Worm (Caenorhabditis elegans) whole organism, young adult: ENCODE data around the gene F12A10.9.

Source experiments
- C06A6.2 ChIP-seq: fragments of 200-800 bp; sonication (Bioruptor generic); conservative IDR thresholded peaks from 2 replicates; pipeline ENCODE4 v1.3.6; 2022; ENCODE audit warnings: missing genetic modification characterization, missing compliant biosample characterization
- C17E4.6 ChIP-seq: fragments of 200-800 bp; sonication (Bioruptor generic); IDR thresholded peaks from 2 replicates; pipeline ENCODE4 v1.3.6; 2022; ENCODE audit warnings: missing genetic modification reagents, missing genetic modification characterization, missing compliant biosample characterization
- D2030.7 ChIP-seq: fragments of 200-800 bp; sonication (Bioruptor generic); IDR thresholded peaks from 2 replicates; pipeline ENCODE4 v1.3.6; 2022; ENCODE audit warnings: missing genetic modification reagents, missing genetic modification characterization, missing compliant biosample characterization
- F23B12.7 ChIP-seq: sonication (generic microtip); optimal IDR thresholded peaks from 2 replicates; lab custom pipeline; 2017; ENCODE audit warnings: missing genetic modification characterization, mild to moderate bottlenecking, missing compliant biosample characterization, antibody characterized with exemption, moderate library complexity; ENCODE audit not compliant: insufficient read depth
- F33H1.4 ChIP-seq: fragments of 200-800 bp; sonication (Bioruptor generic); IDR thresholded peaks from 2 replicates; pipeline ENCODE4 v1.3.6; 2022; ENCODE audit warnings: missing genetic modification reagents, missing genetic modification characterization, missing compliant biosample characterization
- F37B4.10 ChIP-seq: fragments of 200-800 bp; sonication (Bioruptor generic); IDR thresholded peaks from 2 replicates; pipeline ENCODE4 v1.3.6; 2022; ENCODE audit warnings: missing genetic modification characterization, missing compliant biosample characterization
- Y53F4B.3 ChIP-seq: fragments of 200-800 bp; sonication (Bioruptor generic); IDR thresholded peaks from 2 replicates; pipeline ENCODE4 v1.3.6; 2022; ENCODE audit warnings: missing genetic modification reagents, missing genetic modification characterization, missing compliant biosample characterization
- Y56A3A.18 ChIP-seq: fragments of 200-800 bp; sonication (Bioruptor generic); IDR thresholded peaks from 2 replicates; pipeline ENCODE4 v1.3.6; 2022; ENCODE audit warnings: missing genetic modification reagents, missing genetic modification characterization, missing compliant biosample characterization
- ZK185.1 ChIP-seq: sonication (generic microtip); optimal IDR thresholded peaks from 2 replicates; lab custom pipeline; 2016; ENCODE audit warnings: mild to moderate bottlenecking, missing genetic modification characterization, missing compliant biosample characterization; ENCODE audit not compliant: poor library complexity, severe bottlenecking
- ama-1 ChIP-seq, 3 experiments: fragments of 150-350 bp in 1 of 3; sonication (generic microtip) in 2 of 3; optimal IDR thresholded peaks; 2 replicates each; lab custom pipeline; 2014 to 2018; ENCODE audit warnings: missing biosample characterization in 2 of 3, missing genetic modification characterization in 2 of 3, missing genetic modification reagents in 2 of 3
- attf-6 ChIP-seq: fragments of 200-800 bp; sonication (Bioruptor generic); IDR thresholded peaks from 2 replicates; pipeline ENCODE4 v1.3.6; 2022; ENCODE audit warnings: missing genetic modification reagents, missing genetic modification characterization, missing compliant biosample characterization
- ceh-100 ChIP-seq: fragments of 200-800 bp; sonication (Bioruptor generic); IDR thresholded peaks from 2 replicates; pipeline ENCODE4 v1.3.6; 2022; ENCODE audit warnings: missing genetic modification reagents, missing genetic modification characterization, missing compliant biosample characterization
- dpff-1 ChIP-seq: sonication (generic microtip); optimal IDR thresholded peaks from 2 replicates; lab custom pipeline; 2017; ENCODE audit warnings: mild to moderate bottlenecking, missing genetic modification characterization, missing compliant biosample characterization
- dpl-1 ChIP-seq: fragments of 150-350 bp; optimal IDR thresholded peaks from 2 replicates; lab custom pipeline; 2014; ENCODE audit warnings: missing biosample characterization, missing genetic modification reagents, missing genetic modification characterization
- efl-1 ChIP-seq: fragments of 150-350 bp; optimal IDR thresholded peaks from 2 replicates; lab custom pipeline; 2014; ENCODE audit warnings: missing biosample characterization, missing genetic modification reagents, missing genetic modification characterization
- egl-18 ChIP-seq: fragments of 200-800 bp; sonication (Bioruptor generic); IDR thresholded peaks from 2 replicates; pipeline ENCODE4 v1.3.6; 2022; ENCODE audit warnings: missing genetic modification reagents, missing genetic modification characterization, missing compliant biosample characterization
- ets-4 ChIP-seq: fragments of 200-800 bp; sonication (Bioruptor generic); optimal IDR thresholded peaks from 2 replicates; lab custom pipeline; 2018; ENCODE audit warnings: mild to moderate bottlenecking, missing genetic modification characterization, missing compliant biosample characterization
- him-1 ChIP-seq: sonication (generic microtip); optimal IDR thresholded peaks from 2 replicates; lab custom pipeline; 2016; ENCODE audit warnings: missing genotype, missing genetic modification reagents, missing genetic modification characterization, missing compliant biosample characterization
- hlh-12 ChIP-seq: sonication (generic microtip); optimal IDR thresholded peaks from 2 replicates; lab custom pipeline; 2016; ENCODE audit warnings: missing genetic modification characterization, missing compliant biosample characterization
- hmg-20 ChIP-seq: fragments of 200-800 bp; sonication (Bioruptor generic); IDR thresholded peaks from 2 replicates; pipeline ENCODE4 v1.3.6; 2022; ENCODE audit warnings: missing genetic modification reagents, missing genetic modification characterization, missing compliant biosample characterization
- hrde-1 ChIP-seq: sonication (generic microtip); optimal IDR thresholded peaks from 2 replicates; lab custom pipeline; 2016; ENCODE audit warnings: missing genetic modification characterization, mild to moderate bottlenecking, missing compliant biosample characterization, moderate library complexity, missing genotype, missing genetic modification reagents, borderline replicate concordance
- let-526 ChIP-seq: fragments of 200-800 bp; sonication (Bioruptor generic); IDR thresholded peaks from 2 replicates; pipeline ENCODE4 v1.3.6; 2022; ENCODE audit warnings: missing genetic modification reagents, missing genetic modification characterization, missing compliant biosample characterization
- lin-35 ChIP-seq, 3 experiments: fragments of 150-350 bp in 2 of 3; sonication (generic microtip) in 1 of 3; optimal IDR thresholded peaks; 2 replicates each; lab custom pipeline; 2014 to 2018; ENCODE audit warnings: missing biosample characterization in 3 of 3, missing genetic modification characterization in 3 of 3, missing genetic modification reagents in 3 of 3
- lsl-1 ChIP-seq: fragments of 200-800 bp; sonication (Bioruptor generic); optimal IDR thresholded peaks from 2 replicates; lab custom pipeline; 2018; ENCODE audit warnings: mild to moderate bottlenecking, missing genetic modification characterization, moderate library complexity, missing compliant biosample characterization
- lsy-27 ChIP-seq: sonication (generic microtip); optimal IDR thresholded peaks from 2 replicates; lab custom pipeline; 2017; ENCODE audit warnings: missing genetic modification characterization, mild to moderate bottlenecking, missing compliant biosample characterization, antibody characterized with exemption, missing genotype, borderline replicate concordance; ENCODE audit not compliant: insufficient read depth
- madf-3 ChIP-seq: fragments of 200-800 bp; sonication (Bioruptor generic); IDR thresholded peaks from 2 replicates; pipeline ENCODE4 v1.3.6; 2022; ENCODE audit warnings: missing genetic modification reagents, missing genetic modification characterization, missing compliant biosample characterization
- madf-6 ChIP-seq: fragments of 200-800 bp; sonication (Bioruptor generic); IDR thresholded peaks from 2 replicates; pipeline ENCODE4 v1.3.6; 2022; ENCODE audit warnings: missing genetic modification reagents, missing genetic modification characterization, missing compliant biosample characterization
- madf-8 ChIP-seq: fragments of 200-800 bp; sonication (Bioruptor generic); conservative IDR thresholded peaks from 2 replicates; pipeline ENCODE4 v1.3.6; 2022; ENCODE audit warnings: missing genetic modification reagents, missing genetic modification characterization, missing compliant biosample characterization
- mcd-1 ChIP-seq: fragments of 200-800 bp; sonication (Bioruptor generic); IDR thresholded peaks from 2 replicates; pipeline ENCODE4 v1.3.6; 2022; ENCODE audit warnings: missing genetic modification reagents, missing genetic modification characterization, missing compliant biosample characterization
- mel-28 ChIP-seq: sonication (generic microtip); optimal IDR thresholded peaks from 2 replicates; lab custom pipeline; 2016; ENCODE audit warnings: borderline replicate concordance, mild to moderate bottlenecking, missing genetic modification characterization, missing compliant biosample characterization
- mxl-1 ChIP-seq: sonication (generic microtip); optimal IDR thresholded peaks from 2 replicates; lab custom pipeline; 2016; ENCODE audit warnings: missing genetic modification characterization, missing compliant biosample characterization
- nhr-120 ChIP-seq: fragments of 200-800 bp; sonication (Bioruptor generic); IDR thresholded peaks from 2 replicates; pipeline ENCODE4 v1.3.6; 2022; ENCODE audit warnings: missing genetic modification characterization, missing compliant biosample characterization
- nhr-179 ChIP-seq: sonication (generic microtip); optimal IDR thresholded peaks from 2 replicates; lab custom pipeline; 2016; ENCODE audit warnings: mild to moderate bottlenecking, missing genetic modification characterization, missing compliant biosample characterization
- rcor-1 ChIP-seq: fragments of 200-800 bp; sonication (Bioruptor generic); IDR thresholded peaks from 2 replicates; pipeline ENCODE4 v1.3.6; 2022; ENCODE audit warnings: missing genetic modification reagents, missing genetic modification characterization, missing compliant biosample characterization
- rec-8 ChIP-seq, 2 experiments: sonication (generic microtip); optimal IDR thresholded peaks; 2 replicates each; lab custom pipeline; 2016; ENCODE audit warnings: mild to moderate bottlenecking in 2 of 2, missing genetic modification characterization in 2 of 2, missing genetic modification reagents in 2 of 2, missing genotype in 2 of 2, missing biosample characterization in 1 of 2, missing compliant biosample characterization in 1 of 2, moderate library complexity in 1 of 2
- sea-2 ChIP-seq: fragments of 200-800 bp; sonication (Bioruptor generic); IDR thresholded peaks from 2 replicates; pipeline ENCODE4 v1.3.6; 2022; ENCODE audit warnings: missing genetic modification characterization, missing compliant biosample characterization
- snpc-1.3 ChIP-seq: sonication (generic microtip); optimal IDR thresholded peaks from 2 replicates; lab custom pipeline; 2017; ENCODE audit warnings: missing genetic modification characterization, mild to moderate bottlenecking, missing compliant biosample characterization, antibody characterized with exemption, moderate library complexity, missing genotype, missing genetic modification reagents; ENCODE audit not compliant: insufficient read depth
- snpc-3.4 ChIP-seq: sonication (generic microtip); optimal IDR thresholded peaks from 2 replicates; lab custom pipeline; 2017; ENCODE audit warnings: missing genetic modification characterization, mild to moderate bottlenecking, missing compliant biosample characterization, antibody characterized with exemption, moderate library complexity, missing genotype, missing genetic modification reagents
- snpc-4 ChIP-seq, 5 experiments: fragments of 150-350 bp in 1 of 5; sonication (generic microtip) in 4 of 5; optimal IDR thresholded peaks; 2 replicates each; lab custom pipeline; 2014 to 2018; ENCODE audit warnings: missing genetic modification characterization in 5 of 5, missing biosample characterization in 3 of 5, antibody characterized with exemption in 2 of 5, mild to moderate bottlenecking in 2 of 5, missing compliant biosample characterization in 2 of 5, missing genotype in 2 of 5, moderate library complexity in 2 of 5, missing genetic modification reagents in 1 of 5
- tlf-1 ChIP-seq: fragments of 200-800 bp; sonication (Bioruptor generic); optimal IDR thresholded peaks from 2 replicates; lab custom pipeline; 2018; ENCODE audit warnings: mild to moderate bottlenecking, missing genetic modification characterization, missing compliant biosample characterization
- xnd-1 ChIP-seq: sonication (generic microtip); optimal IDR thresholded peaks from 2 replicates; lab custom pipeline; 2016; ENCODE audit warnings: missing genotype, missing genetic modification reagents, missing genetic modification characterization, missing compliant biosample characterization
- ztf-26 ChIP-seq: sonication (generic microtip); optimal IDR thresholded peaks from 2 replicates; lab custom pipeline; 2017; ENCODE audit warnings: missing genetic modification characterization, missing compliant biosample characterization
- ztf-3 ChIP-seq: fragments of 200-800 bp; sonication (Bioruptor generic); optimal IDR thresholded peaks from 2 replicates; lab custom pipeline; 2018; ENCODE audit warnings: mild to moderate bottlenecking, missing genetic modification characterization, missing compliant biosample characterization

Gene F12A10.9

ce11 chrII:5451278-5451677 is 47.2 kb upstream of the F12A10.9 start:
- no peak for TF ChIP-seq snpc-4 (GFP tag; optimal IDR thresholded peaks at IDR 0.05; lab: Kevin White, UChicago)
- no peak for TF ChIP-seq snpc-4 (tag; optimal IDR thresholded peaks at IDR 0.05; lab: Kevin White, UChicago)
- no peak for TF ChIP-seq attf-6 (GFP tag; lab: Robert Waterston, UW)
- TF ChIP-seq lsy-27 = no peak
- TF ChIP-seq lsl-1 (GFP tag; lab: Kevin White, UChicago) = no peak
- TF ChIP-seq madf-8 (GFP tag; lab: Robert Waterston, UW) = no peak
- TF ChIP-seq hlh-12 (tag; lab: Kevin White, UChicago) = no peak
- no peak for TF ChIP-seq hrde-1 (tag; lab: Kevin White, UChicago)
- no peak for TF ChIP-seq ZK185.1
- no peak for TF ChIP-seq ama-1 (optimal IDR thresholded peaks at IDR 0.05; lab: Kevin White, UChicago)
- no peak for TF ChIP-seq ama-1 (GFP tag; optimal IDR thresholded peaks at IDR 0.05; lab: Kevin White, UChicago)
- TF ChIP-seq ceh-100 (GFP tag; lab: Robert Waterston, UW) = no peak
- no peak for TF ChIP-seq ztf-3 (GFP tag; lab: Kevin White, UChicago)
- TF ChIP-seq Y56A3A.18 (GFP tag; lab: Robert Waterston, UW) = no peak
- TF ChIP-seq C17E4.6 = no peak
- no peak for TF ChIP-seq Y53F4B.3
- no peak for TF ChIP-seq efl-1
- no peak for TF ChIP-seq F33H1.4 (GFP tag; lab: Robert Waterston, UW)
- no peak for TF ChIP-seq mel-28
- no peak for TF ChIP-seq nhr-120
- no peak for TF ChIP-seq ztf-26 (tag; lab: Kevin White, UChicago)
- no peak for TF ChIP-seq sea-2 (GFP tag; lab: Robert Waterston, UW)

ce11 chrII:5453547-5453946 is 44.9 kb upstream of the F12A10.9 start, which contains the start of gene dhs-5:
dhs-5 (plus strand) TSS chrII:5453847.
- TF ChIP-seq rec-8 (tag; optimal IDR thresholded peaks at IDR 0.05; lab: Kevin White, UChicago) = no peak
- TF ChIP-seq snpc-3.4 (tag; lab: Kevin White, UChicago) = no peak
- no peak for TF ChIP-seq hmg-20 (GFP tag; lab: Robert Waterston, UW)
- TF ChIP-seq F37B4.10 = no peak
- no peak for TF ChIP-seq madf-3
- TF ChIP-seq mcd-1 (GFP tag; lab: Robert Waterston, UW) = no peak
- TF ChIP-seq C06A6.2 (GFP tag; lab: Robert Waterston, UW) = no peak
- TF ChIP-seq hrde-1 (tag; lab: Kevin White, UChicago) = no peak
- TF ChIP-seq ZK185.1 = no peak
- TF ChIP-seq snpc-1.3 (tag; lab: Kevin White, UChicago) = no peak
- no peak for TF ChIP-seq attf-6 (GFP tag; lab: Robert Waterston, UW)
- TF ChIP-seq dpff-1 (tag; lab: Kevin White, UChicago) = no peak
- TF ChIP-seq nhr-179 (tag; lab: Kevin White, UChicago) = no peak

ce11 chrII:5455650-5456355 is 42.7 kb upstream of the F12A10.9 start, which contains the start of gene daz-1:
daz-1 (plus strand) TSS chrII:5456305.
- TF ChIP-seq snpc-1.3 (tag; lab: Kevin White, UChicago) (peak; percentile 76), efl-1 (peak; percentile 95), F23B12.7 (tag; lab: Kevin White, UChicago) (peak; percentile 3), lin-35 (GFP tag; optimal IDR thresholded peaks at IDR 0.05; lab: Kevin White, UChicago) (peak in 2 of 3 experiments; percentile 34 to 52), F33H1.4 (GFP tag; lab: Robert Waterston, UW) (peak; percentile 70), him-1 (tag; lab: Kevin White, UChicago) (peak; percentile 53), dpl-1 (peak; percentile 81), madf-8 (GFP tag; lab: Robert Waterston, UW) (peak; percentile 68), D2030.7 (GFP tag; lab: Robert Waterston, UW) (peak; percentile 44), lsl-1 (GFP tag; lab: Kevin White, UChicago) (peak; percentile 93), ets-4 (GFP tag; lab: Kevin White, UChicago) (no peak), let-526 (GFP tag; lab: Robert Waterston, UW) (no peak), xnd-1 (tag; lab: Kevin White, UChicago) (peak; percentile 68), rcor-1 (peak; percentile 46; the same call in 1 of the 2 replicates), egl-18 (GFP tag; lab: Robert Waterston, UW) (no peak), madf-6 (GFP tag; lab: Robert Waterston, UW) (peak; percentile 87), snpc-3.4 (tag; lab: Kevin White, UChicago) (peak; percentile 41), tlf-1 (GFP tag; lab: Kevin White, UChicago) (peak; percentile 13), mxl-1 (tag; lab: Kevin White, UChicago) (no peak)
